Fruit fly (Drosophila melanogaster) whole organism, embryonic: ENCODE data around the gene CG9150.

Experiments
- Adf1 ChIP-seq: fragments of 200-800 bp; sonication (Bioruptor generic); IDR thresholded peaks from 2 replicates; pipeline ENCODE4 v1.3.6; 2022; ENCODE audit warnings: missing biosample characterization, missing genetic modification characterization
- Aef1 ChIP-seq: fragments of 200-800 bp; sonication (Bioruptor generic); IDR thresholded peaks from 3 replicates; pipeline ENCODE4 v1.3.6; 2022; ENCODE audit warnings: missing biosample characterization, missing genetic modification characterization
- Atf6 ChIP-seq: fragments of 200-800 bp; sonication (Bioruptor generic); IDR thresholded peaks from 2 replicates; pipeline ENCODE4 v1.3.6; 2022; ENCODE audit warnings: missing biosample characterization, missing genetic modification characterization
- B-H2 ChIP-seq: fragments of 200-800 bp; sonication (Bioruptor generic); optimal IDR thresholded peaks from 2 replicates; lab custom pipeline; 2018; ENCODE audit warnings: missing biosample characterization, mild to moderate bottlenecking, missing genetic modification characterization
- Bgb ChIP-seq: fragments of 200-800 bp; sonication (Bioruptor generic); IDR thresholded peaks from 2 replicates; pipeline ENCODE4 v1.3.6; 2022; ENCODE audit warnings: missing biosample characterization, missing genetic modification characterization; ENCODE audit not compliant: partially characterized antibody
- CG11456 ChIP-seq: fragments of 200-800 bp; sonication (Bioruptor generic); IDR thresholded peaks from 3 replicates; pipeline ENCODE4 v1.3.6; 2022; ENCODE audit warnings: missing biosample characterization, missing genetic modification characterization
- CG12769 ChIP-seq: fragments of 200-800 bp; sonication (Bioruptor generic); optimal IDR thresholded peaks from 2 replicates; lab custom pipeline; 2019; ENCODE audit warnings: missing biosample characterization, mild to moderate bottlenecking, missing genetic modification characterization, moderate library complexity
- CG14050 ChIP-seq: fragments of 200-800 bp; sonication (Bioruptor generic); IDR thresholded peaks from 3 replicates; pipeline ENCODE4 v1.3.6; 2022; ENCODE audit warnings: missing biosample characterization, missing genetic modification characterization
- CG15073 ChIP-seq: fragments of 200-800 bp; sonication (Bioruptor generic); optimal IDR thresholded peaks from 2 replicates; lab custom pipeline; 2016; ENCODE audit warnings: missing biosample characterization, missing genetic modification characterization
- CG18619 ChIP-seq: fragments of 200-800 bp; sonication (Bioruptor generic); optimal IDR thresholded peaks from 3 replicates; lab custom pipeline; 2017; ENCODE audit warnings: missing biosample characterization, mild to moderate bottlenecking, missing genetic modification characterization
- CG2199 ChIP-seq: fragments of 200-800 bp; sonication (Bioruptor generic); IDR thresholded peaks from 3 replicates; pipeline ENCODE4 v1.3.6; 2022; ENCODE audit warnings: missing biosample characterization, missing genetic modification characterization
- CG2202 ChIP-seq: fragments of 200-800 bp; sonication (Bioruptor generic); optimal IDR thresholded peaks from 2 replicates; lab custom pipeline; 2018; ENCODE audit warnings: missing biosample characterization, mild to moderate bottlenecking, missing genetic modification characterization
- CG34376 ChIP-seq: fragments of 200-800 bp; sonication (Bioruptor generic); optimal IDR thresholded peaks from 2 replicates; lab custom pipeline; 2018; ENCODE audit warnings: missing biosample characterization, mild to moderate bottlenecking, missing genetic modification characterization
- CG42726 ChIP-seq: fragments of 200-800 bp; sonication (Bioruptor generic); IDR thresholded peaks from 2 replicates; pipeline ENCODE4 v1.3.6; 2022; ENCODE audit warnings: missing biosample characterization, missing genetic modification characterization; ENCODE audit not compliant: partially characterized antibody
- CG6765 ChIP-seq: fragments of 200-800 bp; sonication (Bioruptor generic); optimal IDR thresholded peaks from 3 replicates; lab custom pipeline; 2017; ENCODE audit warnings: missing biosample characterization, mild to moderate bottlenecking, missing genetic modification characterization
- CG8290 ChIP-seq, 3 experiments: fragments of 200-800 bp; sonication (Bioruptor generic); optimal IDR thresholded peaks; 2 replicates each; lab custom pipeline; 2016 to 2019; ENCODE audit warnings: missing biosample characterization in 3 of 3, missing genetic modification characterization in 3 of 3, mild to moderate bottlenecking in 2 of 3, moderate library complexity in 1 of 3
- CG9817 ChIP-seq: fragments of 200-800 bp; sonication (Bioruptor generic); optimal IDR thresholded peaks from 2 replicates; lab custom pipeline; 2018; ENCODE audit warnings: missing biosample characterization, mild to moderate bottlenecking, missing genetic modification characterization, moderate library complexity
- CG9876 ChIP-seq: fragments of 200-800 bp; sonication (Bioruptor generic); optimal IDR thresholded peaks from 2 replicates; lab custom pipeline; 2016; ENCODE audit warnings: missing biosample characterization, missing genetic modification characterization
- Hr78 ChIP-seq, 2 experiments: fragments of 200-800 bp in 1 of 2; fragments of >200 bp in 1 of 2; sonication (Bioruptor generic) in 1 of 2; optimal IDR thresholded peaks; 2 replicates each; lab custom pipeline; 2017 to 2019; ENCODE audit warnings: missing biosample characterization in 2 of 2, missing genetic modification characterization in 2 of 2, mild to moderate bottlenecking in 1 of 2, moderate library complexity in 1 of 2
- Lpt ChIP-seq: fragments of >200 bp; optimal IDR thresholded peaks from 2 replicates; lab custom pipeline; 2018; ENCODE audit warnings: missing biosample characterization, missing genetic modification characterization
- MTF-1 ChIP-seq: fragments of 200-800 bp; sonication (Bioruptor generic); optimal IDR thresholded peaks from 2 replicates; lab custom pipeline; 2018; ENCODE audit warnings: missing biosample characterization, mild to moderate bottlenecking, missing genetic modification characterization, borderline replicate concordance
- Sin3A ChIP-seq: fragments of >200 bp; optimal IDR thresholded peaks from 2 replicates; lab custom pipeline; 2018
- TFAM ChIP-seq: fragments of 200-800 bp; sonication (Bioruptor generic); optimal IDR thresholded peaks from 2 replicates; lab custom pipeline; 2017; ENCODE audit warnings: missing biosample characterization, missing genetic modification characterization, inconsistent platforms
- Trl ChIP-seq, 3 experiments: fragments of >200 bp in 2 of 3; fragments of 200-800 bp in 1 of 3; sonication (Bioruptor generic) in 1 of 3; optimal IDR thresholded peaks; 2 replicates in 1 of 3; 3 replicates in 2 of 3; lab custom pipeline; 2016 to 2017; ENCODE audit warnings: missing biosample characterization in 1 of 3, missing genetic modification characterization in 1 of 3
- Xbp1 ChIP-seq: fragments of 200-800 bp; sonication (Bioruptor generic); optimal IDR thresholded peaks from 3 replicates; lab custom pipeline; 2016; ENCODE audit warnings: missing biosample characterization, mild to moderate bottlenecking, missing genetic modification characterization
- abd-A ChIP-seq: fragments of 200-800 bp; sonication (Bioruptor generic); optimal IDR thresholded peaks from 3 replicates; lab custom pipeline; 2019; ENCODE audit warnings: missing biosample characterization, mild to moderate bottlenecking, missing genetic modification characterization, moderate library complexity
- bowl ChIP-seq: fragments of 200-800 bp; sonication (Bioruptor generic); IDR thresholded peaks from 2 replicates; pipeline ENCODE4 v1.3.6; 2022; ENCODE audit warnings: missing biosample characterization, missing genetic modification characterization
- bsh ChIP-seq, 2 experiments: fragments of 200-800 bp; sonication (Bioruptor generic); optimal IDR thresholded peaks; 2 replicates each; lab custom pipeline; 2017 to 2018; ENCODE audit warnings: mild to moderate bottlenecking in 2 of 2, missing biosample characterization in 2 of 2, missing genetic modification characterization in 2 of 2, moderate library complexity in 1 of 2
- chinmo ChIP-seq: fragments of 200-800 bp; sonication (Bioruptor generic); IDR thresholded peaks from 4 replicates; pipeline ENCODE4 v1.3.6; 2022; ENCODE audit warnings: missing biosample characterization, missing genetic modification characterization; ENCODE audit not compliant: partially characterized antibody
- chm ChIP-seq: fragments of 200-800 bp; sonication (Bioruptor generic); IDR thresholded peaks from 2 replicates; pipeline ENCODE4 v1.3.6; 2022; ENCODE audit warnings: missing biosample characterization, missing genetic modification characterization
- ci ChIP-seq: fragments of 200-800 bp; sonication (Bioruptor generic); IDR thresholded peaks from 3 replicates; pipeline ENCODE4 v1.3.6; 2022; ENCODE audit warnings: missing biosample characterization, missing genetic modification characterization
- crol ChIP-seq: fragments of 200-800 bp; sonication (Bioruptor generic); IDR thresholded peaks from 2 replicates; pipeline ENCODE4 v1.3.6; 2022; ENCODE audit warnings: missing biosample characterization, missing genetic modification characterization
- cwo ChIP-seq: fragments of 200-800 bp; sonication (Bioruptor generic); optimal IDR thresholded peaks from 3 replicates; lab custom pipeline; 2017; ENCODE audit warnings: missing biosample characterization, missing genetic modification characterization, mild to moderate bottlenecking, moderate library complexity, missing genetic modification reagents
- en ChIP-seq: fragments of 200-800 bp; sonication (Bioruptor generic); optimal IDR thresholded peaks from 2 replicates; lab custom pipeline; 2016; ENCODE audit warnings: missing biosample characterization, missing genetic modification characterization
- mirr ChIP-seq: fragments of 200-800 bp; sonication (Bioruptor generic); optimal IDR thresholded peaks from 3 replicates; lab custom pipeline; 2018; ENCODE audit warnings: missing biosample characterization, mild to moderate bottlenecking, missing genetic modification characterization
- nerfin-2 ChIP-seq: fragments of 200-800 bp; sonication (Bioruptor generic); IDR thresholded peaks from 2 replicates; pipeline ENCODE4 v1.3.6; 2022; ENCODE audit warnings: missing biosample characterization, missing genetic modification characterization; ENCODE audit not compliant: partially characterized antibody
- pan ChIP-seq, 4 experiments: fragments of >200 bp in 3 of 4; fragments of 200-800 bp in 1 of 4; sonication (Bioruptor generic) in 1 of 4; optimal IDR thresholded peaks in 3 of 4; IDR thresholded peaks in 1 of 4; 2 replicates each; pipeline versions ENCODE4 v1.3.6 to Lab custom; 2017 to 2022; ENCODE audit warnings: missing biosample characterization in 2 of 4, missing genetic modification characterization in 2 of 4, mixed read lengths in 1 of 4
- sd ChIP-seq: fragments of 200-800 bp; sonication (Bioruptor generic); optimal IDR thresholded peaks from 3 replicates; lab custom pipeline; 2018; ENCODE audit warnings: missing biosample characterization, mild to moderate bottlenecking, missing genetic modification characterization, moderate library complexity
- sqz ChIP-seq: fragments of 200-800 bp; sonication (Bioruptor generic); optimal IDR thresholded peaks from 3 replicates; lab custom pipeline; 2018; ENCODE audit warnings: missing biosample characterization, mild to moderate bottlenecking, missing genetic modification characterization
- sug ChIP-seq: fragments of 200-800 bp; optimal IDR thresholded peaks from 2 replicates; lab custom pipeline; 2019; ENCODE audit warnings: missing biosample characterization, mild to moderate bottlenecking, missing genetic modification characterization, moderate library complexity
- tna ChIP-seq: fragments of 200-800 bp; sonication (Bioruptor generic); IDR thresholded peaks from 2 replicates; pipeline ENCODE4 v1.3.6; 2022; ENCODE audit warnings: missing biosample characterization, missing genetic modification characterization; ENCODE audit not compliant: partially characterized antibody
- vvl ChIP-seq: fragments of 200-800 bp; sonication (Bioruptor generic); IDR thresholded peaks from 2 replicates; pipeline ENCODE4 v1.3.6; 2022; ENCODE audit warnings: missing biosample characterization, missing genetic modification characterization
- z ChIP-seq: fragments of 200-800 bp; sonication (Bioruptor generic); IDR thresholded peaks from 3 replicates; pipeline ENCODE4 v1.3.6; 2022; ENCODE audit warnings: missing biosample characterization, missing genetic modification characterization

The CG9150 gene

dm6 chr2L:6090786-6091716 is 22.7 kb upstream of the CG9150 start, which contains the start of gene CG45075 (continued):
- TF ChIP-seq bsh (GFP tag; optimal IDR thresholded peaks at IDR 0.05; lab: Kevin White, UChicago) (peak in 1 of 2 experiments; percentile 23), Hr78 (GFP tag; optimal IDR thresholded peaks at IDR 0.05; lab: Kevin White, UChicago) (peak in 1 of 2 experiments; percentile 69), CG2202 (tag; lab: Kevin White, UChicago) (peak; percentile 35)
- TF ChIP-seq, all 482 proteins: peak for 55

dm6 chr2L:6090365-6090764 is 22.0 kb upstream of the CG9150 start:
- no peak for TF ChIP-seq TFAM (GFP tag; lab: Kevin White, UChicago)
- 0 out of 2 replicates have a peak, but pooled peaks have one; percentile 8 for TF ChIP-seq nerfin-2 (GFP tag; lab: Robert Waterston, UW)
- no peak for TF ChIP-seq pan (optimal IDR thresholded peaks at IDR 0.05; lab: Kevin White, UChicago)
- peak in 1 of 2 experiments; percentile 20 for TF ChIP-seq pan (GFP tag; optimal IDR thresholded peaks at IDR 0.05 in 1 of 2, IDR thresholded peaks at IDR 0.05 in 1 of 2)
- peak; percentile 81 for TF ChIP-seq sd (tag; lab: Kevin White, UChicago)
- TF ChIP-seq Xbp1 (GFP tag; lab: Kevin White, UChicago): no peak
- TF ChIP-seq chinmo (GFP tag; lab: Robert Waterston, UW): peak; percentile 86; the same call in 2 of the 4 replicates
- peak; percentile 64 for TF ChIP-seq Aef1 (GFP tag; lab: Robert Waterston, UW)
- TF ChIP-seq CG9817 (tag; lab: Kevin White, UChicago): no peak
- TF ChIP-seq CG6765: no peak
- TF ChIP-seq CG12769: peak; percentile 92
- TF ChIP-seq mirr: peak; percentile 64
- TF ChIP-seq CG9876 (GFP tag; lab: Kevin White, UChicago): no peak
- TF ChIP-seq CG18619 (GFP tag; lab: Kevin White, UChicago): no peak
- TF ChIP-seq CG11456 (GFP tag; lab: Robert Waterston, UW): no peak
- peak in 1 of 2 experiments; percentile 77 for TF ChIP-seq Hr78 (GFP tag; optimal IDR thresholded peaks at IDR 0.05; lab: Kevin White, UChicago)
- peak; percentile 16 for TF ChIP-seq B-H2 (GFP tag; lab: Kevin White, UChicago)
- no peak for TF ChIP-seq bowl (GFP tag; lab: Robert Waterston, UW)
- no peak for TF ChIP-seq Sin3A
- TF ChIP-seq crol: peak; percentile 79
- TF ChIP-seq Lpt (GFP tag; lab: Kevin White, UChicago): no peak
- TF ChIP-seq z (GFP tag; lab: Robert Waterston, UW): peak; percentile 92
- peak; percentile 62 for TF ChIP-seq CG34376
- TF ChIP-seq chm (GFP tag; lab: Robert Waterston, UW): 0 out of 2 replicates have a peak, but pooled peaks have one; percentile 27
- TF ChIP-seq MTF-1 (GFP tag; lab: Kevin White, UChicago): no peak
- TF ChIP-seq CG2199 (GFP tag; lab: Robert Waterston, UW): 0 out of 3 replicates have a peak, but pooled peaks have one; percentile 41
- peak; percentile 19; the same call in 1 of the 2 replicates for TF ChIP-seq vvl (GFP tag; lab: Robert Waterston, UW)
- TF ChIP-seq Atf6: no peak
- TF ChIP-seq tna: no peak
- TF ChIP-seq CG8290 (GFP tag; optimal IDR thresholded peaks at IDR 0.05; lab: Kevin White, UChicago): no peak
- peak in 1 of 2 experiments; percentile 30 for TF ChIP-seq CG8290 (tag; optimal IDR thresholded peaks at IDR 0.05; lab: Kevin White, UChicago)
- TF ChIP-seq en: no peak
- peak; percentile 16; the same call in 1 of the 2 replicates for TF ChIP-seq Bgb (GFP tag; lab: Robert Waterston, UW)
- TF ChIP-seq Trl (optimal IDR thresholded peaks at IDR 0.05; lab: Kevin White, UChicago): peak in 1 of 2 experiments; percentile 7
- no peak for TF ChIP-seq Trl (GFP tag; optimal IDR thresholded peaks at IDR 0.05; lab: Kevin White, UChicago)
- peak; percentile 68 for TF ChIP-seq cwo (GFP tag; lab: Kevin White, UChicago)
- TF ChIP-seq CG42726 (GFP tag; lab: Robert Waterston, UW): peak; percentile 56; the same call in 1 of the 2 replicates
- peak; percentile 26; the same call in 1 of the 3 replicates for TF ChIP-seq ci (GFP tag; lab: Robert Waterston, UW)
- no peak for TF ChIP-seq CG15073
- TF ChIP-seq CG14050: no peak
- TF ChIP-seq sug (tag; lab: Kevin White, UChicago): peak; percentile 60
- TF ChIP-seq sqz (GFP tag; lab: Kevin White, UChicago): peak; percentile 15
- peak; percentile 59; the same call in 1 of the 2 replicates for TF ChIP-seq Adf1 (GFP tag; lab: Robert Waterston, UW)
- peak; percentile 75 for TF ChIP-seq abd-A (tag; lab: Kevin White, UChicago)
